Worm (Caenorhabditis elegans): Measurements from ENCODE around the gene nas-32.
A peak's percentile ranks its signal among the peaks of the same experiment; 100 is the strongest.

The nas-32 gene

DNA sequence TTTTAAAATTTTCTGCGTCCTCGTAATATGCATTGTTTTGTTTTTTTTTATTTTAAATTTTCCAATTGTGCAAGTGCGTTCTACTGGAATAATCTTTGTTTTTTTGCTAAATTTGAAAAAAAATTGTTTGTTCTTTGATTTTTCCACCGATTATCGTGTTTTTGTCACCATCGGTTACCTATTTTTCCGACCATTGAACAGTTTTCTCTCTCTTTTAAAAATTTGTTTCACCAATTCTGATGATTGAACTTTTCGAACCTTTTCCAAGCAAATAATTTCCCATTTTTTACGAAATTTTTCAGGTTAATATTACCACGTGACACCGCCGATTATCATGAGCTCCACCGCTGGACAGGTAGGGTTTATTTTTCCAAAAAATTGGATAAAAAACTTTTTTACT, 12.5 kb upstream of the nas-32 start, which contains the start of gene adh-5:
Gene adh-5, plus strand, starts transcription at position 301 of the 400 bp plus-strand sequence.
- TF ChIP-seq nhr-77 (tag; optimal IDR thresholded peaks at IDR 0.05): no peak
- TF ChIP-seq zag-1 (tag; optimal IDR thresholded peaks at IDR 0.05): no peak
- TF ChIP-seq snpc-4 (tag; optimal IDR thresholded peaks at IDR 0.05): no peak
- no peak for TF ChIP-seq nhr-12 (tag; optimal IDR thresholded peaks at IDR 0.05)
- TF ChIP-seq mdl-1 (tag; optimal IDR thresholded peaks at IDR 0.05): no peak
- TF ChIP-seq egl-27 (tag; optimal IDR thresholded peaks at IDR 0.05): no peak
- no peak for TF ChIP-seq nhr-67 (tag; optimal IDR thresholded peaks at IDR 0.05)
- no peak for TF ChIP-seq fkh-2 (tag; optimal IDR thresholded peaks at IDR 0.05)
- no peak for TF ChIP-seq hmg-11 (tag; optimal IDR thresholded peaks at IDR 0.05)
- no peak for TF ChIP-seq lin-15B (tag; optimal IDR thresholded peaks at IDR 0.05)
- TF ChIP-seq nhr-43 (tag; optimal IDR thresholded peaks at IDR 0.05; ENCODE audit: poor library complexity, severe bottlenecking): no peak
- TF ChIP-seq nhr-237 (tag; optimal IDR thresholded peaks at IDR 0.05): no peak
- TF ChIP-seq unc-62 (GFP tag; optimal IDR thresholded peaks at IDR 0.05): no peak

DNA sequence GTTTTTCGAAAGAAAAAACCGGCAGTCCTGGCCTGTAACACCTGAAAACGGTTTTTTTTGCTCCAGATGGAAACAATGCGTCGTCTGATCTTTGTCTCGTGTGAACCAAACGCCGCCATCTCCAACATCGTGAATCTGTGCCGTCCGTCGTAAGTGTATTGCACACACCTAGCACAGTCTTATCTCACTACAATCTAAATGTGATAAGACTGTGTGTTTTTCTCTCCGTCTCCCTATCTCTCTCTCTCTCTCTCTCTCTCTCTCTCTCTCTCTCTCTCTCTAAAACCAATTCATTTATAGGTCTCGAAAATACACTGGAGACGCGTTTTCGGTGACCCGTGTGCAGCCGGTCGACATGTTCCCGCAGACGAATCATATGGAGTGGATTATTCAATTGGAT, 11.6 kb upstream of the nas-32 start:
- TF ChIP-seq pqm-1 (tag; optimal IDR thresholded peaks at IDR 0.05) (peak; percentile 79), fos-1 (tag; optimal IDR thresholded peaks at IDR 0.05) (no peak), ZK546.5 (tag; optimal IDR thresholded peaks at IDR 0.05) (no peak), nhr-237 (tag; optimal IDR thresholded peaks at IDR 0.05) (no peak), lsy-12 (tag; optimal IDR thresholded peaks at IDR 0.05) (no peak), lin-15B (tag; optimal IDR thresholded peaks at IDR 0.05) (peak; percentile 55), lin-39 (tag; optimal IDR thresholded peaks at IDR 0.05) (no peak), ama-1 (optimal IDR thresholded peaks at IDR 0.05) (no peak), hmg-11 (tag; optimal IDR thresholded peaks at IDR 0.05) (no peak), daf-12 (tag; optimal IDR thresholded peaks at IDR 0.05) (no peak), skn-1 (tag; optimal IDR thresholded peaks at IDR 0.05) (no peak), aly-2 (tag; optimal IDR thresholded peaks at IDR 0.05) (no peak), jun-1 (tag; optimal IDR thresholded peaks at IDR 0.05) (no peak), zag-1 (tag; optimal IDR thresholded peaks at IDR 0.05) (no peak), tbx-2 (tag; optimal IDR thresholded peaks at IDR 0.05) (no peak), ceh-28 (tag; optimal IDR thresholded peaks at IDR 0.05) (no peak), nhr-12 (tag; optimal IDR thresholded peaks at IDR 0.05) (no peak), elt-3 (tag; optimal IDR thresholded peaks at IDR 0.05) (peak in 1 of 3 experiments; percentile 61), eor-1 (tag; optimal IDR thresholded peaks at IDR 0.05) (no peak), mdl-1 (tag; optimal IDR thresholded peaks at IDR 0.05) (no peak), egl-27 (tag; optimal IDR thresholded peaks at IDR 0.05) (no peak), nhr-11 (tag; optimal IDR thresholded peaks at IDR 0.05) (no peak), unc-39 (tag; optimal IDR thresholded peaks at IDR 0.05) (no peak), ceh-9 (tag; optimal IDR thresholded peaks at IDR 0.05) (no peak), snpc-4 (tag; optimal IDR thresholded peaks at IDR 0.05) (no peak), elt-2 (tag; optimal IDR thresholded peaks at IDR 0.05) (peak; percentile 96), fkh-10 (GFP tag; optimal IDR thresholded peaks at IDR 0.05) (no peak), nhr-76 (tag; optimal IDR thresholded peaks at IDR 0.05) (no peak), unc-62 (GFP tag; optimal IDR thresholded peaks at IDR 0.05) (no peak), nhr-23 (tag; optimal IDR thresholded peaks at IDR 0.05) (no peak), pha-4 (tag; optimal IDR thresholded peaks at IDR 0.05) (peak; percentile 17), egl-5 (tag; optimal IDR thresholded peaks at IDR 0.05) (no peak), R02D3.7 (tag; optimal IDR thresholded peaks at IDR 0.05) (no peak), mml-1 (tag; optimal IDR thresholded peaks at IDR 0.05) (no peak), fkh-2 (tag; optimal IDR thresholded peaks at IDR 0.05) (no peak), elt-1 (tag; optimal IDR thresholded peaks at IDR 0.05) (no peak), nhr-67 (tag; optimal IDR thresholded peaks at IDR 0.05) (no peak)

- TF ChIP-seq aly-2 (tag; optimal IDR thresholded peaks at IDR 0.05) (no peak), skn-1 (tag; optimal IDR thresholded peaks at IDR 0.05) (no peak), ceh-82 (tag; optimal IDR thresholded peaks at IDR 0.05) (no peak), nhr-12 (tag; optimal IDR thresholded peaks at IDR 0.05) (no peak), lin-39 (tag; optimal IDR thresholded peaks at IDR 0.05) (no peak), lsy-12 (tag; optimal IDR thresholded peaks at IDR 0.05) (no peak), nhr-43 (tag; optimal IDR thresholded peaks at IDR 0.05; ENCODE audit: poor library complexity, severe bottlenecking) (no peak), egl-5 (tag; optimal IDR thresholded peaks at IDR 0.05) (no peak), fkh-10 (GFP tag; optimal IDR thresholded peaks at IDR 0.05) (no peak), hmg-11 (tag; optimal IDR thresholded peaks at IDR 0.05) (no peak), zag-1 (tag; optimal IDR thresholded peaks at IDR 0.05) (no peak), lin-15B (tag; optimal IDR thresholded peaks at IDR 0.05) (no peak)
Measured at ce11 chrV:908681-909080, 9.7 kb upstream of the nas-32 start.
